Worm (Caenorhabditis elegans) whole organism, young adult: ENCODE results near the gene C25H3.17.
A peak's percentile ranks its signal among the peaks of the same experiment; 100 is the strongest.

Experiments
- B0261.1 ChIP-seq: sonication (generic microtip); optimal IDR thresholded peaks from 2 replicates; lab custom pipeline; 2016; ENCODE audit warnings: mild to moderate bottlenecking, missing genetic modification characterization, moderate library complexity, missing compliant biosample characterization
- B0336.3 ChIP-seq: fragments of 200-800 bp; sonication (Bioruptor generic); IDR thresholded peaks from 2 replicates; pipeline ENCODE4 v1.3.6; 2022; ENCODE audit warnings: missing genetic modification characterization, missing compliant biosample characterization
- C06A6.2 ChIP-seq: fragments of 200-800 bp; sonication (Bioruptor generic); conservative IDR thresholded peaks from 2 replicates; pipeline ENCODE4 v1.3.6; 2022; ENCODE audit warnings: missing genetic modification characterization, missing compliant biosample characterization
- F33H1.4 ChIP-seq: fragments of 200-800 bp; sonication (Bioruptor generic); IDR thresholded peaks from 2 replicates; pipeline ENCODE4 v1.3.6; 2022; ENCODE audit warnings: missing genetic modification reagents, missing genetic modification characterization, missing compliant biosample characterization
- F39B2.1 ChIP-seq: fragments of 200-800 bp; sonication (Bioruptor generic); IDR thresholded peaks from 2 replicates; pipeline ENCODE4 v1.3.6; 2022; ENCODE audit warnings: missing genetic modification reagents, missing genetic modification characterization, missing compliant biosample characterization
- F55B11.4 ChIP-seq: sonication (generic microtip); optimal IDR thresholded peaks from 2 replicates; lab custom pipeline; 2016; ENCODE audit warnings: missing compliant biosample characterization, missing genetic modification characterization, borderline replicate concordance; ENCODE audit not compliant: insufficient read depth
- F57C9.4 ChIP-seq: sonication (generic microtip); optimal IDR thresholded peaks from 2 replicates; lab custom pipeline; 2017; ENCODE audit warnings: mild to moderate bottlenecking, missing genetic modification characterization, missing compliant biosample characterization
- Y79H2A.3 ChIP-seq: fragments of 200-800 bp; sonication (Bioruptor generic); conservative IDR thresholded peaks from 2 replicates; pipeline ENCODE4 v1.3.6; 2022; ENCODE audit warnings: missing genetic modification reagents, missing genetic modification characterization, missing compliant biosample characterization
- Y95B8A.8 ChIP-seq: fragments of 200-800 bp; sonication (Bioruptor generic); IDR thresholded peaks from 2 replicates; pipeline ENCODE4 v1.3.6; 2022; ENCODE audit warnings: missing genetic modification reagents, missing genetic modification characterization, missing compliant biosample characterization
- aptf-2 ChIP-seq: fragments of 200-800 bp; sonication (Bioruptor generic); conservative IDR thresholded peaks from 2 replicates; pipeline ENCODE4 v1.3.6; 2022; ENCODE audit warnings: missing genetic modification reagents, missing genetic modification characterization, missing compliant biosample characterization
- atf-7 ChIP-seq: sonication (generic microtip); optimal IDR thresholded peaks from 2 replicates; lab custom pipeline; 2017; ENCODE audit warnings: mild to moderate bottlenecking, missing genetic modification characterization, missing compliant biosample characterization
- attf-6 ChIP-seq: fragments of 200-800 bp; sonication (Bioruptor generic); IDR thresholded peaks from 2 replicates; pipeline ENCODE4 v1.3.6; 2022; ENCODE audit warnings: missing genetic modification reagents, missing genetic modification characterization, missing compliant biosample characterization
- ceh-100 ChIP-seq: fragments of 200-800 bp; sonication (Bioruptor generic); IDR thresholded peaks from 2 replicates; pipeline ENCODE4 v1.3.6; 2022; ENCODE audit warnings: missing genetic modification reagents, missing genetic modification characterization, missing compliant biosample characterization
- chd-7 ChIP-seq: sonication (generic microtip); optimal IDR thresholded peaks from 2 replicates; lab custom pipeline; 2016; ENCODE audit warnings: mild to moderate bottlenecking, missing genetic modification characterization, moderate library complexity, missing compliant biosample characterization
- dpl-1 ChIP-seq: fragments of 150-350 bp; optimal IDR thresholded peaks from 2 replicates; lab custom pipeline; 2014; ENCODE audit warnings: missing biosample characterization, missing genetic modification reagents, missing genetic modification characterization
- egl-44 ChIP-seq: fragments of 200-800 bp; sonication (Bioruptor generic); IDR thresholded peaks from 2 replicates; pipeline ENCODE4 v1.3.6; 2022; ENCODE audit warnings: missing genetic modification reagents, missing genetic modification characterization, missing compliant biosample characterization
- ekl-4 ChIP-seq: fragments of 200-800 bp; sonication (Bioruptor generic); IDR thresholded peaks from 2 replicates; pipeline ENCODE4 v1.3.6; 2022; ENCODE audit warnings: missing genetic modification reagents, missing genetic modification characterization, missing compliant biosample characterization
- ets-4 ChIP-seq: fragments of 200-800 bp; sonication (Bioruptor generic); optimal IDR thresholded peaks from 2 replicates; lab custom pipeline; 2018; ENCODE audit warnings: mild to moderate bottlenecking, missing genetic modification characterization, missing compliant biosample characterization
- fkh-3 ChIP-seq: sonication (generic microtip); optimal IDR thresholded peaks from 2 replicates; lab custom pipeline; 2016; ENCODE audit warnings: mild to moderate bottlenecking, missing genetic modification characterization, missing compliant biosample characterization
- hsf-1 ChIP-seq: fragments of 200-800 bp; sonication (Bioruptor generic); IDR thresholded peaks from 2 replicates; pipeline ENCODE4 v1.3.6; 2022; ENCODE audit warnings: missing genetic modification reagents, missing genetic modification characterization, missing compliant biosample characterization
- let-526 ChIP-seq: fragments of 200-800 bp; sonication (Bioruptor generic); IDR thresholded peaks from 2 replicates; pipeline ENCODE4 v1.3.6; 2022; ENCODE audit warnings: missing genetic modification reagents, missing genetic modification characterization, missing compliant biosample characterization
- lin-40 ChIP-seq: sonication (generic microtip); optimal IDR thresholded peaks from 2 replicates; lab custom pipeline; 2016; ENCODE audit warnings: missing genetic modification characterization, mild to moderate bottlenecking, missing compliant biosample characterization, missing genotype, missing genetic modification reagents
- lsl-1 ChIP-seq: fragments of 200-800 bp; sonication (Bioruptor generic); optimal IDR thresholded peaks from 2 replicates; lab custom pipeline; 2018; ENCODE audit warnings: mild to moderate bottlenecking, missing genetic modification characterization, moderate library complexity, missing compliant biosample characterization
- mcd-1 ChIP-seq: fragments of 200-800 bp; sonication (Bioruptor generic); IDR thresholded peaks from 2 replicates; pipeline ENCODE4 v1.3.6; 2022; ENCODE audit warnings: missing genetic modification reagents, missing genetic modification characterization, missing compliant biosample characterization
- mel-28 ChIP-seq: sonication (generic microtip); optimal IDR thresholded peaks from 2 replicates; lab custom pipeline; 2016; ENCODE audit warnings: borderline replicate concordance, mild to moderate bottlenecking, missing genetic modification characterization, missing compliant biosample characterization
- mes-4 ChIP-seq: sonication (generic microtip); optimal IDR thresholded peaks from 2 replicates; lab custom pipeline; 2016; ENCODE audit warnings: missing genotype, missing genetic modification characterization, missing compliant biosample characterization
- nfya-1 ChIP-seq: sonication (generic microtip); optimal IDR thresholded peaks from 2 replicates; lab custom pipeline; 2017; ENCODE audit warnings: antibody characterized with exemption, missing compliant biosample characterization, missing genetic modification characterization, borderline replicate concordance; ENCODE audit not compliant: insufficient read depth
- nhr-27 ChIP-seq: fragments of 200-800 bp; sonication (Bioruptor generic); optimal IDR thresholded peaks from 2 replicates; lab custom pipeline; 2018; ENCODE audit warnings: mild to moderate bottlenecking, missing genetic modification characterization, moderate library complexity, missing compliant biosample characterization
- nhr-80 ChIP-seq: sonication (generic microtip); optimal IDR thresholded peaks from 2 replicates; lab custom pipeline; 2016; ENCODE audit warnings: missing genetic modification characterization, missing compliant biosample characterization
- snpc-1.3 ChIP-seq: sonication (generic microtip); optimal IDR thresholded peaks from 2 replicates; lab custom pipeline; 2017; ENCODE audit warnings: missing genetic modification characterization, mild to moderate bottlenecking, missing compliant biosample characterization, antibody characterized with exemption, moderate library complexity, missing genotype, missing genetic modification reagents; ENCODE audit not compliant: insufficient read depth
- sptf-2 ChIP-seq: fragments of 200-800 bp; sonication (Bioruptor generic); optimal IDR thresholded peaks from 2 replicates; lab custom pipeline; 2018; ENCODE audit warnings: mild to moderate bottlenecking, missing genetic modification characterization, missing compliant biosample characterization
- tbx-9 ChIP-seq: sonication (generic microtip); optimal IDR thresholded peaks from 2 replicates; lab custom pipeline; 2016; ENCODE audit warnings: borderline replicate concordance, missing genetic modification characterization, inconsistent platforms, missing compliant biosample characterization
- unc-62 ChIP-seq: fragments of 150-350 bp; optimal IDR thresholded peaks from 2 replicates; lab custom pipeline; 2014; ENCODE audit warnings: missing biosample characterization, missing genetic modification reagents, missing genetic modification characterization
- ztf-22 ChIP-seq: fragments of 200-800 bp; sonication (Bioruptor generic); optimal IDR thresholded peaks from 2 replicates; lab custom pipeline; 2018; ENCODE audit warnings: mild to moderate bottlenecking, missing genetic modification characterization, moderate library complexity, missing compliant biosample characterization
- ztf-26 ChIP-seq: sonication (generic microtip); optimal IDR thresholded peaks from 2 replicates; lab custom pipeline; 2017; ENCODE audit warnings: missing genetic modification characterization, missing compliant biosample characterization

Gene C25H3.17

DNA sequence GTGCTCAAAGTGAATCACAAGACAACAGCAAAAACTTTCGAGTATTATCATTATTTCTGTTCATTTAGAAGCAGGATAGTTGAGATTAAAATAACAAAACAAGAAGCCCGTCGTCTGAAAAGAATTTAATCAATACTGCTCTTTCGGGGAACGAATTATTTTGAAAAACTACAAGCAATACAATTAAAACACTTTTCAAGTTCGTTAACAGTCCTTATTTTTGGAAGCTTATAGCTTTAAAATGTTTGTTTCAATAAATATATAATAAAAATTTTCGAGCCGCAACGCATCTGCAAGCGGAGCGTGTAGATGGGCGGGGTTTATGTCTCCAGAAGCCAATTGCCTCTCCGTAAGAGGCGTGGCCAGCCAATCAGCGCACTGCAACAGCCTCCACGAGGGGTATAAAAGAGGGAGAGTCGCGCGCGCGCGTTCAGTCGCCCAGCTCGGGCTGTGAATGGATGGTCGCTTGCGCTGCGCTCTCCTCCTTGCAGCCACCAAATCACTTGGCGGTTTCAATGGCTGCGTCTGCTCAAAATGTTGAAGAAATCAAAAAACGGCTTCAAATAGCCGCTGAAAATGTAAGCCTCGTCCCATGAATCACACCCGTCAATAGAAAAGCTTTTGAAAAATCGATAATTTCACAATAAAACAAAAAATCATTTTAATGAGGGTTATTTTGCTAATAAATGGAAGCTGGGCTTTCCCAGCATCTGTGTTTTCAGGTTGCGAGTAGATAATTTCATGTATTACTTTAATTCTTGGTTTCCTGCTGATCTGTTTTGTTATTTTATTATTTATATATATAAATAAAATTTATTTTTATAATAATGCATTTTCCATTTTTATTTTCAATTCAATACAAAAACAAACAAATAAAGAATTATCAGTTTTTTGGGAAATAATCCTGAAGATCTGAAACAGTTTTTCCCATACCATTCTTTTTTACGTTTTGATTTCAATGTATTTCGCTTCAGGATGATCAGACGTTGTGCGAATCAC is 8.4 kb downstream of the C25H3.17 start, which contains the start of the genes ift-43 and mdt-26 (continued):
- TF ChIP-seq snpc-1.3 (peak; percentile 53), nhr-80 (tag; lab: Kevin White, UChicago) (no peak), mes-4 (tag; lab: Kevin White, UChicago) (no peak), egl-44 (peak; percentile 81), Y95B8A.8 (GFP tag; lab: Robert Waterston, UW) (peak; percentile 65), nhr-27 (tag; lab: Kevin White, UChicago) (no peak), ztf-22 (GFP tag; lab: Kevin White, UChicago) (no peak), B0261.1 (no peak), sptf-2 (GFP tag; lab: Kevin White, UChicago) (peak; percentile 98), atf-7 (tag; lab: Kevin White, UChicago) (peak; percentile 3), F33H1.4 (GFP tag; lab: Robert Waterston, UW) (0 out of 2 replicates have a peak, but pooled peaks have one; percentile 43), tbx-9 (tag; lab: Kevin White, UChicago) (no peak), hsf-1 (GFP tag; lab: Robert Waterston, UW) (no peak), Y79H2A.3 (GFP tag; lab: Robert Waterston, UW) (peak; percentile 81; the same call in 1 of the 2 replicates), attf-6 (GFP tag; lab: Robert Waterston, UW) (no peak), mel-28 (peak; percentile 11), ekl-4 (peak; percentile 83), ceh-100 (GFP tag; lab: Robert Waterston, UW) (peak; percentile 80)

DNA sequence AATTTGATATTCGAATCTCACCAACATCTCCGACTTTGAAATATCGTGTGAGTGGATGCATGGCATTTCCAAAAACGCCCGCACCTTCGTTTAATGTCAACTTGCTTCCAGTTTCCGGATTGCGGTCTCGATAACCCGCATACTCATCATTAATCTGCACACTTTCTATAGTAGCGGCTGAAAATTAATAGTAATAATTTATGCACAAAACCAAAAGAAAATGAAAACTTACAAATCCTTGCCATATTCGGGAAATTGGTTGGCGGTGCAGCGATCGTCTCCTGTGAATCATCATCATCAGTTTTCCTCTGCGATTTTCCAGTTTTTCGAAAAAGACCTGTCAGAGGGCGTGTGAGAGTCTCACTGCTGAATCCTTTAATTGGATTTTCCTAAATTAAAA is 9.3 kb downstream of the C25H3.17 start:
- TF ChIP-seq let-526 (GFP tag; lab: Robert Waterston, UW) (no peak), dpl-1 (no peak), aptf-2 (GFP tag; lab: Robert Waterston, UW) (no peak), fkh-3 (tag; lab: Kevin White, UChicago) (no peak), F57C9.4 (tag; lab: Kevin White, UChicago) (no peak), nfya-1 (tag; lab: Kevin White, UChicago) (no peak), unc-62 (GFP tag; lab: Kevin White, UChicago) (no peak), F39B2.1 (GFP tag; lab: Robert Waterston, UW) (no peak), ets-4 (GFP tag; lab: Kevin White, UChicago) (no peak), atf-7 (tag; lab: Kevin White, UChicago) (no peak), snpc-1.3 (no peak), F55B11.4 (no peak), F33H1.4 (GFP tag; lab: Robert Waterston, UW) (no peak), B0336.3 (no peak), ztf-26 (tag; lab: Kevin White, UChicago) (no peak), chd-7 (tag; lab: Kevin White, UChicago) (no peak), lin-40 (tag; lab: Kevin White, UChicago) (no peak), lsl-1 (GFP tag; lab: Kevin White, UChicago) (no peak), mcd-1 (GFP tag; lab: Robert Waterston, UW) (no peak), C06A6.2 (GFP tag; lab: Robert Waterston, UW) (no peak)
